2 fruit fly cellular contexts compared by ENCODE assay signal in genomic region chr3R:23921701-23922501, dm6.
TF ChIP-seq lines count a peak whose summit lies in the region.

No protein-coding gene starts in this region.

TF ChIP-seq in whole organism, embryonic, 481 proteins besides CTCF, POLR2A, EP300 and RAD21 (continued from another document and continues in another):
- TF ChIP-seq sisA (GFP tag; IDR thresholded peaks at IDR 0.05; lab: Robert Waterston, UW) = peak; percentile 49
- no peak for TF ChIP-seq CG17186 (GFP tag; optimal IDR thresholded peaks at IDR 0.05; lab: Kevin White, UChicago)
- peak; percentile 44 for TF ChIP-seq Fer3 (tag; optimal IDR thresholded peaks at IDR 0.05; lab: Kevin White, UChicago)
- no peak for TF ChIP-seq pho (GFP tag; optimal IDR thresholded peaks at IDR 0.05; lab: Kevin White, UChicago)
- peak; percentile 23 for TF ChIP-seq bigmax (GFP tag; optimal IDR thresholded peaks at IDR 0.05; lab: Kevin White, UChicago)
- TF ChIP-seq Dad (GFP tag; optimal IDR thresholded peaks at IDR 0.05; lab: Kevin White, UChicago) = peak; percentile 30
- peak; percentile 39; the same call in 1 of the 2 replicates for TF ChIP-seq HLH3B (GFP tag; IDR thresholded peaks at IDR 0.05; lab: Robert Waterston, UW)
- peak; percentile 21; the same call in 1 of the 2 replicates for TF ChIP-seq hbn (GFP tag; IDR thresholded peaks at IDR 0.05; lab: Robert Waterston, UW; ENCODE audit: partially characterized antibody)
- peak; percentile 37 for TF ChIP-seq CG12391 (tag; optimal IDR thresholded peaks at IDR 0.05; lab: Kevin White, UChicago)
- TF ChIP-seq D (optimal IDR thresholded peaks at IDR 0.05; lab: Kevin White, UChicago) = no peak
- peak; percentile 20 for TF ChIP-seq D (GFP tag; optimal IDR thresholded peaks at IDR 0.05; lab: Kevin White, UChicago)
- TF ChIP-seq odd (GFP tag; optimal IDR thresholded peaks at IDR 0.05; lab: Kevin White, UChicago) = no peak
- TF ChIP-seq CG34376 (GFP tag; optimal IDR thresholded peaks at IDR 0.05; lab: Kevin White, UChicago) = peak; percentile 32
- TF ChIP-seq HmgD (GFP tag; optimal IDR thresholded peaks at IDR 0.05; lab: Kevin White, UChicago) = peak; percentile 49
- 0 out of 2 replicates have a peak, but pooled peaks have one; percentile 17 for TF ChIP-seq CG31441 (GFP tag; IDR thresholded peaks at IDR 0.05; lab: Robert Waterston, UW)
- TF ChIP-seq grau (tag; optimal IDR thresholded peaks at IDR 0.05; lab: Kevin White, UChicago) = peak; percentile 49
- peak; percentile 11 for TF ChIP-seq slp2 (GFP tag; optimal IDR thresholded peaks at IDR 0.05; lab: Kevin White, UChicago)
- no peak for TF ChIP-seq psq (GFP tag; optimal IDR thresholded peaks at IDR 0.05; lab: Kevin White, UChicago)
- TF ChIP-seq trh (GFP tag; optimal IDR thresholded peaks at IDR 0.05; lab: Kevin White, UChicago) = no peak
- TF ChIP-seq gfzf (GFP tag; optimal IDR thresholded peaks at IDR 0.05; lab: Kevin White, UChicago) = no peak
- TF ChIP-seq CG7963 (GFP tag; IDR thresholded peaks at IDR 0.05; lab: Robert Waterston, UW; ENCODE audit: partially characterized antibody) = no peak
- peak; percentile 76 for TF ChIP-seq mirr (GFP tag; optimal IDR thresholded peaks at IDR 0.05; lab: Kevin White, UChicago)
- no peak for TF ChIP-seq sens-2 (GFP tag; IDR thresholded peaks at IDR 0.05; lab: Robert Waterston, UW)
- no peak for TF ChIP-seq Hr3 (GFP tag; optimal IDR thresholded peaks at IDR 0.05; lab: Kevin White, UChicago)
- no peak for TF ChIP-seq vfl (GFP tag; optimal IDR thresholded peaks at IDR 0.05; lab: Kevin White, UChicago)
- TF ChIP-seq esg (GFP tag; conservative IDR thresholded peaks at IDR 0.05; lab: Robert Waterston, UW) = peak; percentile 21; the same call in 1 of the 2 replicates
- TF ChIP-seq CG7745 (tag; optimal IDR thresholded peaks at IDR 0.05; lab: Kevin White, UChicago) = no peak
- peak; percentile 4 for TF ChIP-seq HLH54F (GFP tag; optimal IDR thresholded peaks at IDR 0.05; lab: Kevin White, UChicago)
- TF ChIP-seq sens (GFP tag; lab: Kevin White, UChicago) = peak; percentile 80
- peak; percentile 60 for TF ChIP-seq CG2678 (tag; optimal IDR thresholded peaks at IDR 0.05; lab: Kevin White, UChicago)
- TF ChIP-seq Nf-YA (GFP tag; IDR thresholded peaks at IDR 0.05; lab: Robert Waterston, UW) = 0 out of 2 replicates have a peak, but pooled peaks have one; percentile 44
- no peak for TF ChIP-seq CG10462 (GFP tag; optimal IDR thresholded peaks at IDR 0.05; lab: Kevin White, UChicago)
- TF ChIP-seq H15 (GFP tag; IDR thresholded peaks at IDR 0.05; lab: Robert Waterston, UW) = 0 out of 3 replicates have a peak, but pooled peaks have one; percentile 33
- TF ChIP-seq pzg (GFP tag; optimal IDR thresholded peaks at IDR 0.05; lab: Kevin White, UChicago) = peak; percentile 12
- TF ChIP-seq CG7839 (tag; optimal IDR thresholded peaks at IDR 0.05; lab: Kevin White, UChicago) = peak; percentile 60
- TF ChIP-seq Ets97D (GFP tag; optimal IDR thresholded peaks at IDR 0.05; lab: Kevin White, UChicago) = no peak
- TF ChIP-seq CG12744 (GFP tag; optimal IDR thresholded peaks at IDR 0.05; lab: Kevin White, UChicago) = no peak
- TF ChIP-seq CG14860 (GFP tag; IDR thresholded peaks at IDR 0.05; lab: Robert Waterston, UW; ENCODE audit: partially characterized antibody) = no peak
- TF ChIP-seq CG11695 (GFP tag; IDR thresholded peaks at IDR 0.05; lab: Robert Waterston, UW) = peak; percentile 54; the same call in 2 of the 3 replicates
- no peak for TF ChIP-seq dati (GFP tag; IDR thresholded peaks at IDR 0.05; lab: Robert Waterston, UW)
- TF ChIP-seq stc (GFP tag; IDR thresholded peaks at IDR 0.05; lab: Robert Waterston, UW) = peak; percentile 74
- TF ChIP-seq CG7987 (GFP tag; optimal IDR thresholded peaks at IDR 0.05; lab: Kevin White, UChicago) = peak; percentile 83
- TF ChIP-seq Dek (tag; optimal IDR thresholded peaks at IDR 0.05; lab: Kevin White, UChicago) = peak; percentile 14
- TF ChIP-seq wek (GFP tag; optimal IDR thresholded peaks at IDR 0.05; lab: Kevin White, UChicago) = no peak
- peak; percentile 30; the same call in 1 of the 3 replicates for TF ChIP-seq Optix (GFP tag; IDR thresholded peaks at IDR 0.05; lab: Robert Waterston, UW)
- TF ChIP-seq CkIIα-i1 (GFP tag; IDR thresholded peaks at IDR 0.05; lab: Robert Waterston, UW) = no peak
- TF ChIP-seq NfI (GFP tag; optimal IDR thresholded peaks at IDR 0.05; lab: Kevin White, UChicago) = peak; percentile 65
- peak; percentile 75 for TF ChIP-seq gem (tag; optimal IDR thresholded peaks at IDR 0.05; lab: Kevin White, UChicago)
- TF ChIP-seq cg (GFP tag; optimal IDR thresholded peaks at IDR 0.05; lab: Kevin White, UChicago) = peak; percentile 92
- TF ChIP-seq Tbp (GFP tag; optimal IDR thresholded peaks at IDR 0.05; lab: Kevin White, UChicago) = no peak
- TF ChIP-seq pros (GFP tag; optimal IDR thresholded peaks at IDR 0.05; lab: Kevin White, UChicago) = peak; percentile 87
- TF ChIP-seq Atf6 (GFP tag; IDR thresholded peaks at IDR 0.05; lab: Robert Waterston, UW) = peak; percentile 14; the same call in 1 of the 2 replicates
- peak; percentile 11; the same call in 1 of the 2 replicates for TF ChIP-seq CG7372 (GFP tag; IDR thresholded peaks at IDR 0.05; lab: Robert Waterston, UW)
- no peak; the same call in 1 of the 2 replicates for TF ChIP-seq NFAT (GFP tag; IDR thresholded peaks at IDR 0.05; lab: Robert Waterston, UW)
- TF ChIP-seq lbe (GFP tag; optimal IDR thresholded peaks at IDR 0.05; lab: Kevin White, UChicago) = peak; percentile 21
- peak; percentile 34; the same call in 1 of the 2 replicates for TF ChIP-seq CG9932 (GFP tag; IDR thresholded peaks at IDR 0.05; lab: Robert Waterston, UW)
- TF ChIP-seq bowl (GFP tag; IDR thresholded peaks at IDR 0.05; lab: Robert Waterston, UW) = no peak; the same call in 1 of the 2 replicates
- TF ChIP-seq dmrt99B (tag; optimal IDR thresholded peaks at IDR 0.05; lab: Kevin White, UChicago) = peak; percentile 68
- no peak for TF ChIP-seq CG5953 (GFP tag; IDR thresholded peaks at IDR 0.05; lab: Robert Waterston, UW)
- TF ChIP-seq CG1602 (GFP tag; optimal IDR thresholded peaks at IDR 0.05; lab: Kevin White, UChicago) = no peak
- TF ChIP-seq CG3163 (GFP tag; optimal IDR thresholded peaks at IDR 0.05; lab: Kevin White, UChicago) = no peak
- peak; percentile 90 for TF ChIP-seq ftz-f1 (GFP tag; optimal IDR thresholded peaks at IDR 0.05; lab: Kevin White, UChicago)
- peak; percentile 13; the same call in 1 of the 2 replicates for TF ChIP-seq MBD-R2 (GFP tag; IDR thresholded peaks at IDR 0.05; lab: Robert Waterston, UW)
- TF ChIP-seq Sox102F (GFP tag; optimal IDR thresholded peaks at IDR 0.05; lab: Kevin White, UChicago) = peak; percentile 66

TF ChIP-seq in whole organism, prepupa, 60 proteins besides CTCF, POLR2A, EP300 and RAD21 (continued from another document):
- TF ChIP-seq dac (GFP tag; optimal IDR thresholded peaks at IDR 0.05; lab: Kevin White, UChicago) (peak; percentile 41), CG3919 (GFP tag; optimal IDR thresholded peaks at IDR 0.05; lab: Kevin White, UChicago) (peak; percentile 42), esn (GFP tag; optimal IDR thresholded peaks at IDR 0.05; lab: Kevin White, UChicago) (no peak), ss (GFP tag; optimal IDR thresholded peaks at IDR 0.05; lab: Kevin White, UChicago) (no peak), CG9139 (GFP tag; optimal IDR thresholded peaks at IDR 0.05; lab: Kevin White, UChicago) (no peak), OdsH (GFP tag; optimal IDR thresholded peaks at IDR 0.05; lab: Kevin White, UChicago) (peak; percentile 68), CG6163 (GFP tag; IDR thresholded peaks at IDR 0.05; lab: Robert Waterston, UW) (peak; percentile 60; the same call in 2 of the 3 replicates), CG11762 (GFP tag; optimal IDR thresholded peaks at IDR 0.05; lab: Kevin White, UChicago; ENCODE audit: insufficient read depth) (no peak), eg (GFP tag; IDR thresholded peaks at IDR 0.05; lab: Robert Waterston, UW) (peak; percentile 81), Gug (GFP tag; IDR thresholded peaks at IDR 0.05; lab: Robert Waterston, UW) (peak; percentile 71), fd85E (GFP tag; optimal IDR thresholded peaks at IDR 0.05; lab: Kevin White, UChicago) (no peak), Hr38 (GFP tag; optimal IDR thresholded peaks at IDR 0.05; lab: Kevin White, UChicago) (no peak), achi (GFP tag; optimal IDR thresholded peaks at IDR 0.05; lab: Kevin White, UChicago) (peak; percentile 61), vri (GFP tag; optimal IDR thresholded peaks at IDR 0.05; lab: Kevin White, UChicago) (peak; percentile 16), CG8119 (GFP tag; IDR thresholded peaks at IDR 0.05; lab: Robert Waterston, UW) (peak; percentile 67), CG11902 (GFP tag; optimal IDR thresholded peaks at IDR 0.05; lab: Kevin White, UChicago) (peak; percentile 12), Sox102F (GFP tag; optimal IDR thresholded peaks at IDR 0.05; lab: Kevin White, UChicago) (no peak), pdm3 (GFP tag; optimal IDR thresholded peaks at IDR 0.05; lab: Kevin White, UChicago) (peak; percentile 31), Ets21C (GFP tag; optimal IDR thresholded peaks at IDR 0.05; lab: Kevin White, UChicago) (no peak), Eip78C (GFP tag; lab: Kevin White, UChicago) (peak; percentile 92), Eip75B (GFP tag; optimal IDR thresholded peaks at IDR 0.05; lab: Kevin White, UChicago) (no peak), salr (GFP tag; optimal IDR thresholded peaks at IDR 0.05; lab: Kevin White, UChicago) (no peak), acj6 (GFP tag; optimal IDR thresholded peaks at IDR 0.05; lab: Kevin White, UChicago) (peak; percentile 45), CG4318 (GFP tag; optimal IDR thresholded peaks at IDR 0.05; lab: Kevin White, UChicago) (no peak), CG11294 (GFP tag; IDR thresholded peaks at IDR 0.05; lab: Robert Waterston, UW) (0 out of 2 replicates have a peak, but pooled peaks have one; percentile 60), fkh (GFP tag; optimal IDR thresholded peaks at IDR 0.05; lab: Kevin White, UChicago) (peak; percentile 92), Eip93F (GFP tag; optimal IDR thresholded peaks at IDR 0.05; lab: Kevin White, UChicago) (no peak), CG10669 (GFP tag; optimal IDR thresholded peaks at IDR 0.05; lab: Kevin White, UChicago) (peak; percentile 49), CG32006 (GFP tag; optimal IDR thresholded peaks at IDR 0.05; lab: Kevin White, UChicago) (peak; percentile 76), Blimp-1 (GFP tag; optimal IDR thresholded peaks at IDR 0.05; lab: Kevin White, UChicago) (no peak), lz (GFP tag; optimal IDR thresholded peaks at IDR 0.05; lab: Kevin White, UChicago) (no peak), CG7368 (GFP tag; optimal IDR thresholded peaks at IDR 0.05; lab: Kevin White, UChicago) (peak; percentile 47), Met (GFP tag; optimal IDR thresholded peaks at IDR 0.05; lab: Kevin White, UChicago) (peak; percentile 9), spab (GFP tag; optimal IDR thresholded peaks at IDR 0.05; lab: Kevin White, UChicago) (no peak)
